Worm (Caenorhabditis elegans): ENCODE results near the gene T28C12.15.
A peak's percentile ranks its signal among the peaks of the same experiment; 100 is the strongest.

DNA sequence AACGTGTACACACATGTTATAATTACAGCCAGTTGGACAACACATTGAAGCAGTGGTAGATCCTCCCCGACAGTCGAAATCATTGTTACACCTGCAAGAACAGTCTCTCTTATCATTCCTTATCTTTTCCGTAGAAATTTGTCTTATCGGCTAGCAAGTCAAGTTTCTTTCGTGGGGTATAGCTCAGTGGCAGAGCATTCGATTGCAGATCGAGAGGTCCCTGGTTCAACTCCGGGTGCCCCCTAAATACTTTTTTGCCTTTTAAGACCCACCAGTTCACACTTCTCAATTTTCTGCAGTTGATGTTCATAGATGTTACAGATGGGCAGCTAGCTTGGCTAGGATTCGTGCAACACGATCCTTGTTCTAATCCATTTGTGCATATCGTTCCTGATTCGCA lies 13.6 kb upstream of the T28C12.15 start:
- TF ChIP-seq W03F9.2 (tag; optimal IDR thresholded peaks at IDR 0.05) (no peak), him-1 (tag; optimal IDR thresholded peaks at IDR 0.05) (no peak), dao-5 (tag; optimal IDR thresholded peaks at IDR 0.05) (peak; percentile 22)

Data from whole organism, L4/young adult.